Fruit fly (Drosophila melanogaster): ENCODE measurements around the gene Ref2.

Gene Ref2

dm6 chr2L:12618016-12618675, 28.0 kb downstream of the Ref2 start (continued):
- TF ChIP-seq CG14014 (GFP tag; IDR thresholded peaks at IDR 0.05), result 0 out of 2 replicates have a peak, but pooled peaks have one; percentile 5
- 0 out of 3 replicates have a peak, but pooled peaks have one; percentile 24 for TF ChIP-seq ci (GFP tag; IDR thresholded peaks at IDR 0.05)
- TF ChIP-seq chinmo (GFP tag; IDR thresholded peaks at IDR 0.05; ENCODE audit: partially characterized antibody), result peak; percentile 99
- peak; percentile 98 for TF ChIP-seq Trl (optimal IDR thresholded peaks at IDR 0.05)
- TF ChIP-seq Trl (GFP tag; optimal IDR thresholded peaks at IDR 0.05), result peak; percentile 37
- TF ChIP-seq CG11504 (tag; optimal IDR thresholded peaks at IDR 0.05), result peak; percentile 13
- TF ChIP-seq Eip74EF (GFP tag; optimal IDR thresholded peaks at IDR 0.05), result peak in 1 of 2 experiments; percentile 6
- no peak for TF ChIP-seq CG12104 (GFP tag; optimal IDR thresholded peaks at IDR 0.05)
- TF ChIP-seq lab (GFP tag; optimal IDR thresholded peaks at IDR 0.05), result peak; percentile 9
- TF ChIP-seq HLH3B (GFP tag; IDR thresholded peaks at IDR 0.05), result no peak
- peak; percentile 37 to 89 for TF ChIP-seq insv (GFP tag; optimal IDR thresholded peaks at IDR 0.05)
- TF ChIP-seq usp (GFP tag; optimal IDR thresholded peaks at IDR 0.05), result no peak
- TF ChIP-seq CoRest (tag; optimal IDR thresholded peaks at IDR 0.05), result peak; percentile 11
- TF ChIP-seq CG34376 (GFP tag; optimal IDR thresholded peaks at IDR 0.05), result peak; percentile 10
- TF ChIP-seq CG13287 (GFP tag; IDR thresholded peaks at IDR 0.05; ENCODE audit: partially characterized antibody), result peak; percentile 42
- peak; percentile 83 for TF ChIP-seq seq (GFP tag; IDR thresholded peaks at IDR 0.05)
- TF ChIP-seq tgo (GFP tag; IDR thresholded peaks at IDR 0.05), result no peak
- TF ChIP-seq yki (optimal IDR thresholded peaks at IDR 0.05), result peak; percentile 82
- TF ChIP-seq CG7372 (GFP tag; IDR thresholded peaks at IDR 0.05), result peak; percentile 78
- TF ChIP-seq amos (GFP tag; IDR thresholded peaks at IDR 0.05; ENCODE audit: partially characterized antibody), result peak; percentile 20; the same call in 1 of the 2 replicates
- no peak for TF ChIP-seq Max (GFP tag; optimal IDR thresholded peaks at IDR 0.05)
- TF ChIP-seq CG8478 (optimal IDR thresholded peaks at IDR 0.05), result peak; percentile 82
- peak; percentile 52 for TF ChIP-seq CG15479 (GFP tag; optimal IDR thresholded peaks at IDR 0.05)
- TF ChIP-seq Fer3 (tag; optimal IDR thresholded peaks at IDR 0.05), result no peak

DNA sequence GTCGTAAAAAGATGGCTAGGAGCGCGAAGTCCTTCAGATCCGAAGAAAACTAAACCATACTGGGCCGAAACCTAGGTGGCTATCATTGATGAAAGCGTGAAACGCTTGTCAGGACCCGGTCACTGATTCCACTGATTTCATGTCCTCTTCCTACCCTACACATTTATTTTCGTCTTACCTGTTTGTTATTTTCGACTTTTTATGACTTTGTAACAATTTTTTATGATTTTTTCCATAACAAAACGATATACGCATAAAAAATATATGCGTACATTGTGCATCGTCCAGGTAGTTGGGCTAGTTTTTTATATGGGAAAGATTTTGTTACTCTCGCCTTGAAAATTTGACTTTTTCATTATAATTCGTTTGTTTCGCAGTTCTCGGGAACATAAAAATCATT, 29.4 kb downstream of the Ref2 start:
- TF ChIP-seq Max (GFP tag; optimal IDR thresholded peaks at IDR 0.05) (no peak), Sry-β (GFP tag; optimal IDR thresholded peaks at IDR 0.05) (no peak), CG3726 (GFP tag; IDR thresholded peaks at IDR 0.05) (no peak), Hsf (GFP tag; optimal IDR thresholded peaks at IDR 0.05) (no peak), sens (GFP tag) (peak; percentile 51), cad (GFP tag; optimal IDR thresholded peaks at IDR 0.05) (peak; percentile 75), CG17361 (GFP tag; IDR thresholded peaks at IDR 0.05) (no peak), CG7271 (tag; optimal IDR thresholded peaks at IDR 0.05) (peak; percentile 55)

DNA sequence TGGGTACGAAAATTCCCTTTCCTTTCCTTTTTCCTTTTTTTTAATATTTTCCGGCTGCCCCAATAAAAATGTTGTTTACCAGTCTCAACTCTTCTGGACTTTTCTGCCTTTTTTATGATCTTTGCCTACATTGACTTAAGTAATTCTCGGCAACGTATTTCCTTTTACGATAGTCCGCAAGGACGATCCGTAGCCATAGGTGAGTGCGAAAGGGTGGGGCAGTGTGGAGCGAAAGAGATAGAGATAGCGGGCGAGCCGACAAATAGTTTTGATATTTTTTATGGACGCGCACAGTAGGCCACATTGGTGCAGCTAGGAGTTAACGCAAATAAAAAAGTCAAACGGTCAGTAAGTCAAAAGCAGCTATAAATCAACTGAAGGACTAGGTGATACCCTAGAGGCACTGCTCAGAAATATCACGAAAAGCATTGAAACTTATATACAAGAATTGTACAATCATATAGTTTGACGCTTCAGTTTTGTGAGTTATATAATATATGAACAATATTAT, 30.2 kb downstream of the Ref2 start:
- TF ChIP-seq Ets65A (GFP tag) (peak; percentile 5), BtbVII (GFP tag; optimal IDR thresholded peaks at IDR 0.05) (no peak), slou (GFP tag; optimal IDR thresholded peaks at IDR 0.05) (no peak), pros (GFP tag; optimal IDR thresholded peaks at IDR 0.05) (no peak), CG11504 (tag; optimal IDR thresholded peaks at IDR 0.05) (no peak), zen (tag; optimal IDR thresholded peaks at IDR 0.05) (peak; percentile 19), CG1832 (GFP tag; optimal IDR thresholded peaks at IDR 0.05) (peak; percentile 36), pho (GFP tag; optimal IDR thresholded peaks at IDR 0.05) (no peak), CG9932 (GFP tag; IDR thresholded peaks at IDR 0.05) (no peak), CG7271 (tag; optimal IDR thresholded peaks at IDR 0.05) (no peak), tll (GFP tag; optimal IDR thresholded peaks at IDR 0.05) (peak in 1 of 2 experiments; percentile 95), MBD-R2 (GFP tag; IDR thresholded peaks at IDR 0.05) (no peak), BEAF-32 (GFP tag; optimal IDR thresholded peaks at IDR 0.05) (no peak), CG2199 (GFP tag; IDR thresholded peaks at IDR 0.05) (no peak), cad (GFP tag; optimal IDR thresholded peaks at IDR 0.05) (peak; percentile 91)

All from whole organism, embryonic.